Worm (Caenorhabditis elegans) whole organism, young adult: ENCODE data around the gene F08F8.11.
"Not testable (repeated sequence)": the region's sequence is repeated elsewhere in the genome, so short reads cannot be mapped to it uniquely, and the experiment has no call there.

Experiments
- Y53G8AR.9 ChIP-seq: fragments of 200-800 bp; sonication (Bioruptor generic); conservative IDR thresholded peaks from 2 replicates; pipeline ENCODE4 v1.3.6; 2022; ENCODE audit warnings: missing genetic modification reagents, missing genetic modification characterization, missing compliant biosample characterization
- Y56A3A.18 ChIP-seq: fragments of 200-800 bp; sonication (Bioruptor generic); IDR thresholded peaks from 2 replicates; pipeline ENCODE4 v1.3.6; 2022; ENCODE audit warnings: missing genetic modification reagents, missing genetic modification characterization, missing compliant biosample characterization
- ceh-91 ChIP-seq: fragments of 200-800 bp; sonication (Bioruptor generic); IDR thresholded peaks from 2 replicates; pipeline ENCODE4 v1.3.6; 2022; ENCODE audit warnings: missing genetic modification reagents, missing genetic modification characterization, missing compliant biosample characterization
- chd-7 ChIP-seq: sonication (generic microtip); optimal IDR thresholded peaks from 2 replicates; lab custom pipeline; 2016; ENCODE audit warnings: mild to moderate bottlenecking, missing genetic modification characterization, moderate library complexity, missing compliant biosample characterization
- fkh-3 ChIP-seq: sonication (generic microtip); optimal IDR thresholded peaks from 2 replicates; lab custom pipeline; 2016; ENCODE audit warnings: mild to moderate bottlenecking, missing genetic modification characterization, missing compliant biosample characterization
- him-1 ChIP-seq: sonication (generic microtip); optimal IDR thresholded peaks from 2 replicates; lab custom pipeline; 2016; ENCODE audit warnings: missing genotype, missing genetic modification reagents, missing genetic modification characterization, missing compliant biosample characterization
- madf-6 ChIP-seq: fragments of 200-800 bp; sonication (Bioruptor generic); IDR thresholded peaks from 2 replicates; pipeline ENCODE4 v1.3.6; 2022; ENCODE audit warnings: missing genetic modification reagents, missing genetic modification characterization, missing compliant biosample characterization
- madf-8 ChIP-seq: fragments of 200-800 bp; sonication (Bioruptor generic); conservative IDR thresholded peaks from 2 replicates; pipeline ENCODE4 v1.3.6; 2022; ENCODE audit warnings: missing genetic modification reagents, missing genetic modification characterization, missing compliant biosample characterization
- snpc-1.3 ChIP-seq: sonication (generic microtip); optimal IDR thresholded peaks from 2 replicates; lab custom pipeline; 2017; ENCODE audit warnings: missing genetic modification characterization, mild to moderate bottlenecking, missing compliant biosample characterization, antibody characterized with exemption, moderate library complexity, missing genotype, missing genetic modification reagents; ENCODE audit not compliant: insufficient read depth
- snpc-3.4 ChIP-seq: sonication (generic microtip); optimal IDR thresholded peaks from 2 replicates; lab custom pipeline; 2017; ENCODE audit warnings: missing genetic modification characterization, mild to moderate bottlenecking, missing compliant biosample characterization, antibody characterized with exemption, moderate library complexity, missing genotype, missing genetic modification reagents

DNA sequence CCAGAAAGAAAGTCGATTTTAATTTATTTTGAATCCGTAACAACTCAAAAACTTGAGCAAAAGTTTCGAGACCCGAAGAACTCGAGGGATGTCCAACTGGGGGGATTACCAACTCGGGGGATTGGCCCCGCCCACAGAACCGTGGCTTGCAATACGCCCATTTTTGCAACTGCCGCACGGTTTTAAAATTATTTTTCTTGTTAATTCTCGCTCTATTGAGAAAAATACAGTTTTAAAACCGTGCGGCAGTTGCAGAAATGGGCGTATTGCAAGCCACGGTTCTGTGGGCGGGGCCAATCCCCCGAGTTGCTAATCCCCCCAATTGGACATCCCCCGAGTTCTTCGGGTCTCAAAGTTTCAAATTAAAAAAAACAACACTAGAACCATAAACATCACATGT lies 20.8 kb downstream of the F08F8.11 start:
- TF ChIP-seq snpc-3.4 (tag; lab: Kevin White, UChicago); madf-8 (GFP tag; lab: Robert Waterston, UW); snpc-1.3 (tag; lab: Kevin White, UChicago); Y53G8AR.9 (GFP tag; lab: Robert Waterston, UW); him-1 (tag; lab: Kevin White, UChicago); fkh-3 (tag; lab: Kevin White, UChicago); ceh-91 (GFP tag; lab: Robert Waterston, UW); chd-7 (tag; lab: Kevin White, UChicago); madf-6 (GFP tag; lab: Robert Waterston, UW); Y56A3A.18 (GFP tag; lab: Robert Waterston, UW): not testable (repeated sequence)
